Fruit fly (Drosophila melanogaster) whole organism, pupa: ENCODE measurements around the gene CCT7.

Experiments
- CG10348 ChIP-seq: fragments of 200-800 bp; sonication (Bioruptor generic); IDR thresholded peaks from 2 replicates; pipeline ENCODE4 v1.3.6; 2022; ENCODE audit warnings: missing biosample characterization, missing genetic modification characterization
- CG12605 ChIP-seq: fragments of 200-800 bp; sonication (Bioruptor generic); IDR thresholded peaks from 2 replicates; pipeline ENCODE4 v1.3.6; 2022; ENCODE audit warnings: missing biosample characterization, missing genetic modification characterization
- CG13204 ChIP-seq: fragments of 200-800 bp; sonication (Bioruptor generic); optimal IDR thresholded peaks from 2 replicates; lab custom pipeline; 2018; ENCODE audit warnings: missing biosample characterization, mild to moderate bottlenecking, missing genetic modification characterization, moderate library complexity
- CG14655 ChIP-seq: fragments of 200-800 bp; sonication (Bioruptor generic); optimal IDR thresholded peaks from 3 replicates; lab custom pipeline; 2017; ENCODE audit warnings: mild to moderate bottlenecking, missing biosample characterization, missing genetic modification reagents, missing genetic modification characterization
- CG15710 ChIP-seq: fragments of 200-800 bp; sonication (Bioruptor generic); optimal IDR thresholded peaks from 2 replicates; lab custom pipeline; 2018; ENCODE audit warnings: missing biosample characterization, mild to moderate bottlenecking, missing genetic modification characterization, moderate library complexity
- CG17806 ChIP-seq: fragments of 200-800 bp; sonication (Bioruptor generic); optimal IDR thresholded peaks from 2 replicates; lab custom pipeline; 2018; ENCODE audit warnings: missing biosample characterization, mild to moderate bottlenecking, missing genetic modification characterization, moderate library complexity
- CG32121 ChIP-seq: fragments of 200-800 bp; sonication (Bioruptor generic); IDR thresholded peaks from 2 replicates; pipeline ENCODE4 v1.3.6; 2022; ENCODE audit warnings: missing biosample characterization, missing genetic modification characterization
- CG34367 ChIP-seq: fragments of 200-800 bp; sonication (Bioruptor generic); optimal IDR thresholded peaks from 2 replicates; lab custom pipeline; 2018; ENCODE audit warnings: missing biosample characterization, mild to moderate bottlenecking, missing genetic modification characterization
- CG4496 ChIP-seq: fragments of 200-800 bp; sonication (Bioruptor generic); IDR thresholded peaks from 3 replicates; pipeline ENCODE4 v1.3.6; 2022; ENCODE audit warnings: missing biosample characterization, missing genetic modification characterization
- CG8159 ChIP-seq: fragments of 200-800 bp; sonication (Bioruptor generic); optimal IDR thresholded peaks from 3 replicates; lab custom pipeline; 2018; ENCODE audit warnings: missing biosample characterization, mild to moderate bottlenecking, missing genetic modification characterization, moderate library complexity
- CG8301 ChIP-seq: fragments of 200-800 bp; sonication (Bioruptor generic); optimal IDR thresholded peaks from 2 replicates; lab custom pipeline; 2018; ENCODE audit warnings: missing biosample characterization, mild to moderate bottlenecking, missing genetic modification characterization
- CG9948 ChIP-seq: fragments of 200-800 bp; sonication (Bioruptor generic); optimal IDR thresholded peaks from 2 replicates; lab custom pipeline; 2018; ENCODE audit warnings: missing biosample characterization, mild to moderate bottlenecking, missing genetic modification characterization, moderate library complexity
- D1 ChIP-seq: fragments of 200-800 bp; sonication (Bioruptor generic); optimal IDR thresholded peaks from 2 replicates; lab custom pipeline; 2018; ENCODE audit warnings: missing biosample characterization, mild to moderate bottlenecking, missing genetic modification characterization, moderate library complexity
- EcR ChIP-seq: fragments of 200-800 bp; sonication (Bioruptor generic); optimal IDR thresholded peaks from 3 replicates; lab custom pipeline; 2019; ENCODE audit warnings: missing biosample characterization, missing genetic modification characterization, mild to moderate bottlenecking, moderate library complexity, missing genetic modification reagents
- Ets98B ChIP-seq: fragments of 200-800 bp; sonication (Bioruptor generic); IDR thresholded peaks from 2 replicates; pipeline ENCODE4 v1.3.6; 2022; ENCODE audit warnings: missing biosample characterization, missing genetic modification characterization
- Pif1A ChIP-seq: fragments of 200-800 bp; sonication (Bioruptor generic); optimal IDR thresholded peaks from 3 replicates; lab custom pipeline; 2016; ENCODE audit warnings: missing biosample characterization, missing genetic modification characterization
- Pif1B ChIP-seq: fragments of 200-800 bp; sonication (Bioruptor generic); optimal IDR thresholded peaks from 3 replicates; lab custom pipeline; 2016; ENCODE audit warnings: missing biosample characterization, missing genetic modification characterization
- Snoo ChIP-seq: fragments of 200-800 bp; sonication (Bioruptor generic); optimal IDR thresholded peaks from 3 replicates; lab custom pipeline; 2017; ENCODE audit warnings: missing biosample characterization, mild to moderate bottlenecking, missing genetic modification characterization, inconsistent platforms
- fd96Ca ChIP-seq: fragments of 200-800 bp; sonication (Bioruptor generic); IDR thresholded peaks from 3 replicates; pipeline ENCODE4 v1.3.6; 2022; ENCODE audit warnings: missing biosample characterization, missing genetic modification characterization
- gl ChIP-seq: fragments of 200-800 bp; sonication (Bioruptor generic); optimal IDR thresholded peaks from 2 replicates; lab custom pipeline; 2018; ENCODE audit warnings: missing biosample characterization, mild to moderate bottlenecking, missing genetic modification characterization
- rn ChIP-seq: fragments of 200-800 bp; sonication (Bioruptor generic); IDR thresholded peaks from 2 replicates; pipeline ENCODE4 v1.3.6; 2022; ENCODE audit warnings: missing biosample characterization, missing genetic modification characterization

Gene CCT7

DNA sequence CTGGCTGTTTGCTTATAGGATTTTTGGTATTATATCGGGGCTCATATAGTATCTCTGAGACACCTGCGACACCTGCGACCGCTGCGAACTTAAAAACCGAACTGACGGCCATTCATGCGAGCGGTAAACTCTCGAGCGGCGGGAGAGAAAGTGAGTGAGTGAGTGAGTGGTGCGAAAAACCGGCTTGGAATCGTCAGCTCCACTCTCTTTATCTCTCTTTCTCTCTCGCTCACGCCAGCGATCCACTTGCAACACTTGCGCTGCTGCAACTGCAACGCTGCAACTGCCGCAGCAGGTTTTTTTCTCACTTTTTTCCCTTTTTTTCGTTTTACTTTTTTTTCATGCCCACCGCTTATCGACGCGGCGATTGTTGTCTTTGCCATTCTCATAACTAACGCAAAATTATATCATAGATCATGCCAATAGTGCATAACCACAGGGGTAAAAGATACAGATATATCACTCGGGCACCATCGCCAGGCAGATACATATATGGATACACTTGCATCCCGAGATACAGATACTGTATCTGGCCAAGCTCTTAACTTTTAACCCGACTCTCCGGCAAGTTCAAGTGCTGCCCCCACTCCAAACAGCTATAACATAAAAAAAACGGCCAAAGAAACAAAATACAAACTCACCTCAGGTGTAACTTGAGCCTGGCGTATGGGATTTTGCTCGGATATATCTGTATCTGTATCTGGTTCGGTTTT, 8.7 kb upstream of the CCT7 start:
- TF ChIP-seq CG13204 = peak; percentile 95
- TF ChIP-seq CG4496 (GFP tag; lab: Robert Waterston, UW) = peak; percentile 65
- TF ChIP-seq Ets98B (GFP tag; lab: Robert Waterston, UW) = peak; percentile 63
- TF ChIP-seq CG14655 = peak; percentile 69
- peak; percentile 73 for TF ChIP-seq Pif1A (GFP tag; lab: Kevin White, UChicago)
- peak; percentile 55 for TF ChIP-seq CG8301
- peak; percentile 31 for TF ChIP-seq CG17806 (tag; lab: Kevin White, UChicago)
- peak; percentile 52 for TF ChIP-seq CG34367 (tag; lab: Kevin White, UChicago)
- TF ChIP-seq Pif1B (GFP tag; lab: Kevin White, UChicago) = peak; percentile 82
- TF ChIP-seq gl (tag; lab: Kevin White, UChicago) = peak; percentile 79
- TF ChIP-seq CG15710 = peak; percentile 34
- peak; percentile 48 for TF ChIP-seq EcR (GFP tag; lab: Kevin White, UChicago)
- TF ChIP-seq CG12605 (GFP tag; lab: Robert Waterston, UW) = peak; percentile 83
- TF ChIP-seq CG8159 (tag; lab: Kevin White, UChicago) = peak; percentile 50
- TF ChIP-seq CG9948 (tag; lab: Kevin White, UChicago) = peak; percentile 17
- TF ChIP-seq rn (GFP tag; lab: Robert Waterston, UW) = no peak
- TF ChIP-seq CG10348 (GFP tag; lab: Robert Waterston, UW) = no peak
- TF ChIP-seq fd96Ca (GFP tag; lab: Robert Waterston, UW) = 0 out of 3 replicates have a peak, but pooled peaks have one; percentile 52
- no peak for TF ChIP-seq Snoo (tag; lab: Kevin White, UChicago)
- TF ChIP-seq CG32121 (GFP tag; lab: Robert Waterston, UW) = no peak
- TF ChIP-seq D1 = no peak
- TF ChIP-seq, all 21 proteins: peak for 16

DNA sequence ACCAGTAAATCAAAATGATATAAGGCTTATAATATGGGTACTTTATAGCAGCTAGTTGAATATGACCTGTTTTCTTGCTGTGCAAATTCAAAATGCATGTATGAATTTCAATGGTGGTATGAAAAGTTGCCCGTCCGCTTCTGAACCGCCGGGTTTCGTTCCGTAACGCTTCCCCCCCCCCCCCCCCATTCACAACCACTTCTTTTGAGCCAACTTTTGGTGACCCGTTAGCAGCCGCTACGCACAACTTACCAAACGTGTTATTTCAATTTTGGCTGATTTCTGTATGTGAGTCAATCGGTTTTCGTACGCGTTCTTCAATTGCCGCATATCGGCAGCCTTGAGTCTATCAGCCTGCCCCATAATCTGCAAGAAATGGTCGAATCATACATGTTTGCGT, 7.6 kb upstream of the CCT7 start:
- TF ChIP-seq CG13204 = peak; percentile 19
- TF ChIP-seq CG10348 (GFP tag; lab: Robert Waterston, UW) = no peak
- no peak for TF ChIP-seq CG12605 (GFP tag; lab: Robert Waterston, UW)
- no peak for TF ChIP-seq CG17806 (tag; lab: Kevin White, UChicago)
- 0 out of 3 replicates have a peak, but pooled peaks have one; percentile 17 for TF ChIP-seq fd96Ca (GFP tag; lab: Robert Waterston, UW)
- TF ChIP-seq gl (tag; lab: Kevin White, UChicago) = no peak

DNA sequence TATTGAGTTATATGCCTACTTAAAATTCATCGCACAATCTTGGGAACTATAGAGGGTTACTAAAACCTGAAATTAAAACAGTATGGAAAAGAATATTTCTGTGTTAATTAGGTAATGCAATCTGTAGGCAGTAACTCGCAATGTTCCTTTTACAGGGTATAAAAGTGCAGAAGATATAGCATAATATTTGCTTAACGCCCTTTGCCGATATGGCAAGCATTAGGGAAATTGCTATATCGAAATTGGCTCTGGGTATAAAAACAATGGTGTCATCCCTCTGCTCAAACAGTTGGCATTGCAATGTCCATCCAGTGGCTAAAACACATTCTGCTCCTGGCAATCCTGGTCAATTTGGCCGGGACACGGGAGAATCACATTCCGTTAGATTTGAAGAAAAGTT, 7.0 kb upstream of the CCT7 start, which contains the start of gene Ir85a:
TSS of gene Ir85a (plus strand) at position 301 of the 400 bp plus-strand sequence.
- no peak for TF ChIP-seq CG8301
- TF ChIP-seq CG17806 (tag; lab: Kevin White, UChicago) = no peak
- TF ChIP-seq CG32121 (GFP tag; lab: Robert Waterston, UW) = no peak
- no peak for TF ChIP-seq EcR (GFP tag; lab: Kevin White, UChicago)

DNA sequence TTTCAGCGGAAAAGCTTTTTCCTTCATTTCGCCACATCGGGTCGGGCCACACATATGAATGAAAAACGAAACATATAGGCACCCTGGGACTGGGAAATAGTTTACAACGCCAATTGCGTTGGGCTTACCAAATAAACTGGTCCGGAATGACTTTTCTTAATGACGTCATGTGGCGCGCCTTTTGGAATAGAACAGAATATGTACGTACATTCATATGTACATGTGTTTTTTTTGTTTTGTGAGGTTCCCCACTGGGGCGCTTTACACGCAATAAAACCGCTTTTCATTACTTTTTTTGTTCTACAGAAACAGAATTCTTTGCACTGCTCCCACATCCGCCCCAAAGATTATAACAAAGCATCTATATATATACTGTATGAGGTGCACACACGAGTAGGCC, 3.0 kb upstream of the CCT7 start:
- TF ChIP-seq CG9948 (tag; lab: Kevin White, UChicago) (no peak), CG34367 (tag; lab: Kevin White, UChicago) (no peak), CG8159 (tag; lab: Kevin White, UChicago) (no peak), CG13204 (no peak), Snoo (tag; lab: Kevin White, UChicago) (no peak), CG4496 (GFP tag; lab: Robert Waterston, UW) (no peak), rn (GFP tag; lab: Robert Waterston, UW) (no peak), Pif1B (GFP tag; lab: Kevin White, UChicago) (no peak), CG8301 (no peak), D1 (no peak), CG14655 (no peak), CG12605 (GFP tag; lab: Robert Waterston, UW) (no peak), EcR (GFP tag; lab: Kevin White, UChicago) (no peak), fd96Ca (GFP tag; lab: Robert Waterston, UW) (no peak), Pif1A (GFP tag; lab: Kevin White, UChicago) (no peak), Ets98B (GFP tag; lab: Robert Waterston, UW) (no peak)

DNA sequence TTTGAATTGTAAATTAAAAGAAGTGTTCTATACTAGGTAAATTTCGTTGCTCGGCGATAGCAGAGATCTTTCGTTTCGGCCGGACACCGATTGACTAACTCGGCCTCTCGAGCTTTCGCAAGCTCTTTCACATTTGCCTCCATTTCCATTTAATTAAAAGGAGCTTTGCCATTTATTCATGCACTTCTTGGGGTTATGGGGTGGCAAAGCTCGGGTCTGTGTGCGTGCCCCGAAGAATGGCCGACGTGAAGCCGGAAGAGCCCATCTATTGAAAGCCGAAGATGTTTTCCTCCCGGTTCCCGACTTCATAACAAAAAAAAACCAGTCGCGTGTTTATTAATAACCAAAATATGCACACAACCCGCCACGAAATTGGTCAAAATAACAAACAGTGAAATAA, 1.5 kb upstream of the CCT7 start:
- TF ChIP-seq CG4496 (GFP tag; lab: Robert Waterston, UW) (0 out of 3 replicates have a peak, but pooled peaks have one; percentile 25), CG17806 (tag; lab: Kevin White, UChicago) (no peak), CG12605 (GFP tag; lab: Robert Waterston, UW) (0 out of 2 replicates have a peak, but pooled peaks have one; percentile 22)

DNA sequence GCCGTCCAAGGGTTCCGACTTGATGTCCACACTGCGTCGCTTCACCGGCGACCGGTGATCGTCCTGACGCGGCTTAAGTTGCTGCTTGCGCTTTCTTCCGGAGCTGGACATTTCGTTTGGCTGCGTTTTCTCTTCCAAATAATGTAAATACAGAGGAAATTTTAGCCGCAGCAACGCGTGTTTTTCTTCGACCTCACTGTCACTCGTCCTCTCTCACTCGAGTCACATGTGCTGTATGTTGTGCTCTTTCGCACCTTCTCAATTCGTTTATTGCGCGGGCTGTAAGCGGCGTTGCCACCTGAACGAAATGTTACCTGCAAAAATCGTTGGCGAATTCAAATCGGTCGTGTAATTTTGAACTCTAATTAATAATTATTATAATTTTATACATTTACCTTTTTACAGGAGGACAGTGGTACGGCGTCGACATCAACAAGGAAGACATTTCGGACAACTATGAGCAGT, 4.1 kb downstream of the CCT7 start, which contains the start of gene CG9839:
TSS of gene CG9839 (minus strand) at position 415 of the 465 bp plus-strand sequence.
- no peak for TF ChIP-seq CG9948 (tag; lab: Kevin White, UChicago)
- peak; percentile 16; the same call in 1 of the 2 replicates for TF ChIP-seq Ets98B (GFP tag; lab: Robert Waterston, UW)
- TF ChIP-seq, all 21 proteins: peak for 1
